Worm (Caenorhabditis elegans) whole organism, L1 larva: ENCODE data around the gene T19H5.4.

Experiments
- C16A3.4 ChIP-seq: fragments of 150-350 bp; optimal IDR thresholded peaks from 2 replicates; lab custom pipeline; 2014; ENCODE audit warnings: missing biosample characterization, missing genetic modification characterization
- F16B12.6 ChIP-seq: fragments of 150-350 bp; optimal IDR thresholded peaks from 2 replicates; lab custom pipeline; 2014; ENCODE audit warnings: missing biosample characterization, missing genetic modification characterization
- Y116A8C.19 ChIP-seq: sonication (generic microtip); optimal IDR thresholded peaks from 2 replicates; lab custom pipeline; 2016; ENCODE audit warnings: missing compliant biosample characterization, missing genetic modification characterization, borderline replicate concordance
- ama-1 ChIP-seq: fragments of 150-350 bp; optimal IDR thresholded peaks from 2 replicates; lab custom pipeline; 2014
- blmp-1 ChIP-seq: fragments of 150-350 bp; optimal IDR thresholded peaks from 2 replicates; lab custom pipeline; 2014; ENCODE audit warnings: missing biosample characterization, missing genetic modification characterization
- ceh-63 ChIP-seq: fragments of 200-800 bp; sonication (Bioruptor generic); optimal IDR thresholded peaks from 2 replicates; lab custom pipeline; 2018; ENCODE audit warnings: mild to moderate bottlenecking, missing genetic modification characterization, missing compliant biosample characterization
- ceh-82 ChIP-seq, 3 experiments: fragments of 150-350 bp in 1 of 3; sonication (generic microtip) in 2 of 3; optimal IDR thresholded peaks; 2 replicates each; lab custom pipeline; 2014 to 2017; ENCODE audit warnings: missing biosample characterization in 3 of 3, missing genetic modification characterization in 3 of 3
- ceh-88 ChIP-seq: fragments of 200-800 bp; sonication (Bioruptor generic); IDR thresholded peaks from 2 replicates; pipeline ENCODE4 v1.3.6; 2022; ENCODE audit warnings: missing genetic modification characterization, missing compliant biosample characterization
- ceh-90 ChIP-seq: sonication (generic microtip); optimal IDR thresholded peaks from 2 replicates; lab custom pipeline; 2016; ENCODE audit warnings: missing genetic modification characterization, missing compliant biosample characterization
- dpl-1 ChIP-seq, 3 experiments: fragments of 150-350 bp in 2 of 3; sonication (generic microtip) in 1 of 3; optimal IDR thresholded peaks; 2 replicates each; lab custom pipeline; 2014 to 2017; ENCODE audit warnings: missing biosample characterization in 3 of 3, missing genetic modification characterization in 3 of 3, missing genetic modification reagents in 3 of 3
- efl-1 ChIP-seq, 4 experiments: fragments of 150-350 bp; optimal IDR thresholded peaks in 3 of 4; peaks in 1 of 4; 1 replicate in 1 of 4; 2 replicates in 3 of 4; lab custom pipeline; 2014; ENCODE audit warnings: missing biosample characterization in 2 of 4, missing genetic modification characterization in 2 of 4, missing genetic modification reagents in 2 of 4
- egl-13 ChIP-seq: sonication (generic microtip); optimal IDR thresholded peaks from 2 replicates; lab custom pipeline; 2016; ENCODE audit warnings: missing genotype, missing genetic modification reagents, missing genetic modification characterization, missing compliant biosample characterization
- egl-27 ChIP-seq, 2 experiments: fragments of 150-350 bp in 1 of 2; sonication (generic microtip); optimal IDR thresholded peaks; 3 replicates each; lab custom pipeline; 2017 to 2018; ENCODE audit warnings: missing biosample characterization in 2 of 2, missing genetic modification characterization in 2 of 2, missing genetic modification reagents in 2 of 2
- elt-2 ChIP-seq: sonication (generic microtip); optimal IDR thresholded peaks from 2 replicates; lab custom pipeline; 2016; ENCODE audit warnings: missing genetic modification characterization, mild to moderate bottlenecking, inconsistent platforms, missing compliant biosample characterization, missing genetic modification reagents
- elt-3 ChIP-seq, 6 experiments: fragments of 150-350 bp in 1 of 6; sonication (generic microtip); optimal IDR thresholded peaks; 2 replicates each; lab custom pipeline; 2017 to 2018; ENCODE audit warnings: missing biosample characterization in 6 of 6, missing genetic modification characterization in 6 of 6, inconsistent platforms in 1 of 6
- grh-1 ChIP-seq: fragments of 200-800 bp; sonication (Bioruptor generic); IDR thresholded peaks from 2 replicates; pipeline ENCODE4 v1.3.6; 2022; ENCODE audit warnings: missing genetic modification reagents, missing genetic modification characterization, missing compliant biosample characterization
- hlh-4 ChIP-seq: sonication (generic microtip); optimal IDR thresholded peaks from 2 replicates; lab custom pipeline; 2016; ENCODE audit warnings: mild to moderate bottlenecking, missing genetic modification characterization, missing compliant biosample characterization
- isw-1 ChIP-seq: fragments of 200-800 bp; sonication (Bioruptor generic); IDR thresholded peaks from 2 replicates; pipeline ENCODE4 v1.3.6; 2022; ENCODE audit warnings: missing genetic modification characterization, missing compliant biosample characterization
- jun-1 ChIP-seq: fragments of 150-350 bp; optimal IDR thresholded peaks from 2 replicates; lab custom pipeline; 2014; ENCODE audit warnings: missing biosample characterization, missing genetic modification reagents, missing genetic modification characterization
- lin-13 ChIP-seq: fragments of 150-350 bp; optimal IDR thresholded peaks from 2 replicates; lab custom pipeline; 2014; ENCODE audit warnings: missing biosample characterization, missing genetic modification reagents, missing genetic modification characterization
- lin-14 ChIP-seq: fragments of 200-800 bp; sonication (Bioruptor generic); optimal IDR thresholded peaks from 2 replicates; lab custom pipeline; 2018; ENCODE audit warnings: mild to moderate bottlenecking, missing genetic modification characterization, moderate library complexity, missing compliant biosample characterization
- lin-35 ChIP-seq, 2 experiments: fragments of 150-350 bp; optimal IDR thresholded peaks; 2 replicates each; lab custom pipeline; 2014; ENCODE audit warnings: missing biosample characterization in 2 of 2, missing genetic modification characterization in 2 of 2, missing genetic modification reagents in 2 of 2
- lir-3 ChIP-seq: sonication (generic microtip); optimal IDR thresholded peaks from 2 replicates; lab custom pipeline; 2016; ENCODE audit warnings: mild to moderate bottlenecking, missing genetic modification characterization, moderate library complexity, missing compliant biosample characterization; ENCODE audit not compliant: poor library complexity
- lsy-2 ChIP-seq, 2 experiments: fragments of 150-350 bp; optimal IDR thresholded peaks; 2 replicates each; lab custom pipeline; 2014; ENCODE audit warnings: missing biosample characterization in 2 of 2, missing genetic modification characterization in 2 of 2
- mdl-1 ChIP-seq, 2 experiments: fragments of 150-350 bp; optimal IDR thresholded peaks; 2 replicates each; lab custom pipeline; 2014 to 2017; ENCODE audit warnings: missing biosample characterization in 2 of 2, missing genetic modification characterization in 2 of 2, inconsistent platforms in 1 of 2
- mef-2 ChIP-seq: fragments of 150-350 bp; optimal IDR thresholded peaks from 2 replicates; lab custom pipeline; 2014; ENCODE audit warnings: missing biosample characterization, missing genetic modification characterization
- mep-1 ChIP-seq: fragments of 150-350 bp; optimal IDR thresholded peaks from 2 replicates; lab custom pipeline; 2014; ENCODE audit warnings: missing biosample characterization, missing genetic modification characterization
- nhr-11 ChIP-seq: fragments of 150-350 bp; optimal IDR thresholded peaks from 2 replicates; lab custom pipeline; 2014; ENCODE audit warnings: missing biosample characterization, missing genetic modification characterization
- nhr-12 ChIP-seq: sonication (generic microtip); optimal IDR thresholded peaks from 2 replicates; lab custom pipeline; 2017; ENCODE audit warnings: missing biosample characterization, missing genetic modification characterization
- nhr-19 ChIP-seq: fragments of 200-800 bp; sonication (Bioruptor generic); conservative IDR thresholded peaks from 2 replicates; pipeline ENCODE4 v1.3.6; 2022; ENCODE audit warnings: missing genetic modification characterization, missing compliant biosample characterization
- nhr-20 ChIP-seq: sonication (generic microtip); optimal IDR thresholded peaks from 2 replicates; lab custom pipeline; 2016; ENCODE audit warnings: mild to moderate bottlenecking, missing genetic modification characterization, missing compliant biosample characterization
- nhr-28 ChIP-seq: fragments of 150-350 bp; optimal IDR thresholded peaks from 2 replicates; lab custom pipeline; 2014; ENCODE audit warnings: missing biosample characterization, missing genetic modification characterization
- nhr-47 ChIP-seq: sonication (generic microtip); optimal IDR thresholded peaks from 2 replicates; lab custom pipeline; 2016; ENCODE audit warnings: mild to moderate bottlenecking, missing genetic modification characterization, moderate library complexity, missing compliant biosample characterization
- nhr-71 ChIP-seq: sonication (generic microtip); optimal IDR thresholded peaks from 2 replicates; lab custom pipeline; 2016; ENCODE audit warnings: mild to moderate bottlenecking, missing genetic modification characterization, moderate library complexity, missing compliant biosample characterization
- nhr-84 ChIP-seq: sonication (generic microtip); optimal IDR thresholded peaks from 2 replicates; lab custom pipeline; 2017; ENCODE audit warnings: missing biosample characterization, missing genetic modification characterization
- nhr-85 ChIP-seq: sonication (generic microtip); peaks from one replicate; lab custom pipeline; 2016; ENCODE audit warnings: missing genetic modification characterization, inconsistent platforms, missing compliant biosample characterization
- nhr-90 ChIP-seq: sonication (generic microtip); optimal IDR thresholded peaks from 2 replicates; lab custom pipeline; 2016; ENCODE audit warnings: mild to moderate bottlenecking, missing genetic modification characterization, missing compliant biosample characterization; ENCODE audit not compliant: poor library complexity
- pag-3 ChIP-seq: sonication (generic microtip); optimal IDR thresholded peaks from 2 replicates; lab custom pipeline; 2017; ENCODE audit warnings: missing genetic modification characterization, mild to moderate bottlenecking, missing compliant biosample characterization, antibody characterized with exemption, borderline replicate concordance; ENCODE audit not compliant: insufficient read depth
- pax-3 ChIP-seq: fragments of 200-800 bp; sonication (Bioruptor generic); optimal IDR thresholded peaks from 2 replicates; lab custom pipeline; 2018; ENCODE audit warnings: mild to moderate bottlenecking, missing genetic modification characterization, moderate library complexity, missing compliant biosample characterization
- rnt-1 ChIP-seq: sonication (generic microtip); optimal IDR thresholded peaks from 2 replicates; lab custom pipeline; 2016; ENCODE audit warnings: mild to moderate bottlenecking, missing genetic modification characterization, moderate library complexity, missing compliant biosample characterization
- skn-1 ChIP-seq: fragments of 150-350 bp; optimal IDR thresholded peaks from 2 replicates; lab custom pipeline; 2014; ENCODE audit warnings: missing biosample characterization, missing genetic modification characterization
- snu-23 ChIP-seq: sonication (generic microtip); optimal IDR thresholded peaks from 2 replicates; lab custom pipeline; 2016; ENCODE audit warnings: missing genetic modification characterization, missing compliant biosample characterization
- swsn-7 ChIP-seq: sonication (generic microtip); optimal IDR thresholded peaks from 2 replicates; lab custom pipeline; 2016; ENCODE audit warnings: missing genetic modification characterization, missing compliant biosample characterization
- tbx-2 ChIP-seq: sonication (generic microtip); optimal IDR thresholded peaks from 2 replicates; lab custom pipeline; 2016; ENCODE audit warnings: missing genetic modification characterization, missing compliant biosample characterization
- xbp-1 ChIP-seq: sonication (generic microtip); optimal IDR thresholded peaks from 2 replicates; lab custom pipeline; 2016; ENCODE audit warnings: missing genetic modification characterization, missing compliant biosample characterization
- ztf-4 ChIP-seq: fragments of 150-350 bp; optimal IDR thresholded peaks from 2 replicates; lab custom pipeline; 2014; ENCODE audit warnings: missing biosample characterization, missing genetic modification characterization

The T19H5.4 gene

DNA sequence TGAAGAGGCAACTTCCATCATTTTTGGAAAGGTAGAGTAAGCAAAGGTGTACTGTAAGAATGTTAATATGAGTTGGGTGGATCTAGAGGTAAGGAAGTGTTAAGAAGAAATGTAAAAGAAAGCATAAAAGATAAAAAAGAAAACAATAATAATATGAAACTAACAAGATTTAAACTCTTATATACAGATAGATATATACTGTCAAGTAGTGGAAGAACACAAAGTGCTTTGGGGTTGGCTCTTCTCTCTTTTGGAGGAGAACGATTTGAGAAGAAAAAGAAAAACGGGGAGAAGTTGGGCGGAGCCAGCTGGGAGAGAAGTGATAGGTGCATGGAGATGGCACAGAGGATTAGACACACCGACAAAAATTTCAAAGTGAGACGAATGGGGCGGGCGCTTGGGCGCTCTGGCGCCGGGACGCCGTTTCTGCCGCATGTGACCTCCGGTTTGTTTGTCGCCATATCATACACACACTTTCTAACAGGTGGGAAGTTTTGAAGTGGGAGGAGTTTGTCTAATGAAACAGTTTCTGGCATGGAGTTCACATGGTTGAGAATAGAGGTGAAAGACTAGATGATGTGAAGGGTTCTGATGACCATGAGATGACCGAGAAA lies at the start of gene T19H5.4:
Gene T19H5.4, minus strand, starts transcription at position 51 of the 614 bp plus-strand sequence.
- peak; percentile 61 for TF ChIP-seq nhr-19 (GFP tag; lab: Robert Waterston, UW)
- TF ChIP-seq lin-14, result peak; percentile 90
- TF ChIP-seq ztf-4 (tag; lab: Kevin White, UChicago), result no peak
- TF ChIP-seq dpl-1 (GFP tag; optimal IDR thresholded peaks at IDR 0.05; lab: Kevin White, UChicago), result peak in 2 of 3 experiments; percentile 10 to 16
- peak; percentile 66 for TF ChIP-seq snu-23 (GFP tag; lab: Kevin White, UChicago)
- no peak for TF ChIP-seq nhr-12 (tag; lab: Kevin White, UChicago)
- peak; percentile 81 for TF ChIP-seq nhr-71 (tag; lab: Kevin White, UChicago)
- TF ChIP-seq C16A3.4 (tag; lab: Kevin White, UChicago), result peak; percentile 37
- TF ChIP-seq nhr-47 (tag; lab: Kevin White, UChicago), result peak; percentile 44
- TF ChIP-seq blmp-1 (tag; lab: Kevin White, UChicago), result peak; percentile 64
- peak in 1 of 2 experiments; percentile 20 for TF ChIP-seq egl-27 (tag; optimal IDR thresholded peaks at IDR 0.05; lab: Kevin White, UChicago)
- TF ChIP-seq rnt-1 (tag; lab: Kevin White, UChicago), result peak; percentile 38
- no peak for TF ChIP-seq pax-3 (tag; lab: Kevin White, UChicago)
- no peak for TF ChIP-seq egl-13
- TF ChIP-seq ceh-63, result no peak
- peak in 1 of 2 experiments; percentile 73 for TF ChIP-seq mdl-1 (tag; optimal IDR thresholded peaks at IDR 0.05; lab: Kevin White, UChicago)
- no peak for TF ChIP-seq mef-2 (tag; lab: Kevin White, UChicago)
- peak; percentile 18 for TF ChIP-seq xbp-1 (tag; lab: Kevin White, UChicago)
- peak; percentile 12 for TF ChIP-seq lir-3 (tag; lab: Kevin White, UChicago)
- peak; percentile 11 to 32 for TF ChIP-seq lsy-2 (tag; optimal IDR thresholded peaks at IDR 0.05; lab: Kevin White, UChicago)
- TF ChIP-seq ama-1, result no peak
- TF ChIP-seq pag-3, result no peak
- peak; percentile 8 to 11 for TF ChIP-seq efl-1 (optimal IDR thresholded peaks at IDR 0.05; lab: Kevin White, UChicago)
- TF ChIP-seq efl-1 (GFP tag; optimal IDR thresholded peaks at IDR 0.05 in 1 of 2; lab: Kevin White, UChicago), result peak in 1 of 2 experiments; percentile 90
- TF ChIP-seq lin-35 (GFP tag; optimal IDR thresholded peaks at IDR 0.05; lab: Kevin White, UChicago), result peak; percentile 15 to 61
- peak in 4 of 6 experiments; percentile 45 to 68 (median 60) for TF ChIP-seq elt-3 (tag; optimal IDR thresholded peaks at IDR 0.05; lab: Kevin White, UChicago)
- no peak for TF ChIP-seq nhr-28 (tag; lab: Kevin White, UChicago)
- peak; percentile 65 for TF ChIP-seq elt-2 (tag; lab: Kevin White, UChicago)
- peak; percentile 3 to 16 (median 12) for TF ChIP-seq ceh-82 (tag; optimal IDR thresholded peaks at IDR 0.05; lab: Kevin White, UChicago)
- TF ChIP-seq swsn-7, result peak; percentile 26
- peak; percentile 40; the same call in 1 of the 2 replicates for TF ChIP-seq grh-1 (GFP tag; lab: Robert Waterston, UW)
- no peak for TF ChIP-seq ceh-88
- TF ChIP-seq hlh-4, result no peak
- peak; percentile 76 for TF ChIP-seq tbx-2
- TF ChIP-seq mep-1 (tag; lab: Kevin White, UChicago), result no peak
- no peak for TF ChIP-seq nhr-11
- peak; percentile 34 for TF ChIP-seq jun-1
- TF ChIP-seq nhr-84, result no peak
- peak; percentile 85 for TF ChIP-seq nhr-20 (tag; lab: Kevin White, UChicago)
- TF ChIP-seq nhr-85 (tag; lab: Kevin White, UChicago), result peak; percentile 94
- no peak for TF ChIP-seq isw-1 (GFP tag; lab: Robert Waterston, UW)
- TF ChIP-seq nhr-90 (tag; lab: Kevin White, UChicago), result peak; percentile 74
- peak; percentile 34 for TF ChIP-seq skn-1 (tag; lab: Kevin White, UChicago)
- TF ChIP-seq F16B12.6 (tag; lab: Kevin White, UChicago), result no peak
- TF ChIP-seq lin-13 (GFP tag; lab: Kevin White, UChicago), result peak; percentile 44
- TF ChIP-seq Y116A8C.19, result no peak
- TF ChIP-seq ceh-90 (tag; lab: Kevin White, UChicago), result no peak
